Fruit fly (Drosophila melanogaster) whole organism, adult: ENCODE measurements around the gene CG13994.

Source experiments
- CG11617 ChIP-seq: fragments of 200-800 bp; sonication (Bioruptor generic); optimal IDR thresholded peaks from 2 replicates; lab custom pipeline; 2017; ENCODE audit warnings: mild to moderate bottlenecking, missing biosample characterization, missing genetic modification reagents, missing genetic modification characterization
- CG33017 ChIP-seq: fragments of 200-800 bp; sonication (Bioruptor generic); optimal IDR thresholded peaks from 2 replicates; lab custom pipeline; 2018; ENCODE audit warnings: missing biosample characterization, mild to moderate bottlenecking, missing genetic modification characterization, moderate library complexity
- Hr96 ChIP-seq: fragments of 200-800 bp; sonication (Bioruptor generic); optimal IDR thresholded peaks from 2 replicates; lab custom pipeline; 2016; ENCODE audit warnings: missing biosample characterization, missing genetic modification characterization
- Mnt ChIP-seq: fragments of 200-800 bp; sonication (Bioruptor generic); optimal IDR thresholded peaks from 2 replicates; lab custom pipeline; 2016; ENCODE audit warnings: missing biosample characterization, mild to moderate bottlenecking, missing genetic modification characterization
- bab1 ChIP-seq: fragments of 200-800 bp; sonication (Bioruptor generic); optimal IDR thresholded peaks from 3 replicates; lab custom pipeline; 2019; ENCODE audit warnings: missing biosample characterization, mild to moderate bottlenecking, missing genetic modification characterization, moderate library complexity
- cic ChIP-seq: fragments of 200-800 bp; sonication (Bioruptor generic); optimal IDR thresholded peaks from 2 replicates; lab custom pipeline; 2017; ENCODE audit warnings: missing biosample characterization, mild to moderate bottlenecking, missing genetic modification characterization, moderate library complexity
- cnc ChIP-seq, 2 experiments: fragments of >200 bp; optimal IDR thresholded peaks; 2 replicates each; lab custom pipeline; 2017
- kay ChIP-seq: fragments of 200-800 bp; sonication (Bioruptor generic); peaks from one replicate; lab custom pipeline; 2016; ENCODE audit warnings: missing biosample characterization, missing genetic modification characterization, borderline replicate concordance
- ovo ChIP-seq: fragments of 200-800 bp; sonication (Bioruptor generic); optimal IDR thresholded peaks from 2 replicates; lab custom pipeline; 2016; ENCODE audit warnings: missing biosample characterization, missing genetic modification characterization
- tj ChIP-seq: fragments of 200-800 bp; sonication (Bioruptor generic); optimal IDR thresholded peaks from 3 replicates; lab custom pipeline; 2017; ENCODE audit warnings: missing biosample characterization, mild to moderate bottlenecking, missing genetic modification characterization, moderate library complexity
- toe ChIP-seq: fragments of 200-800 bp; sonication (Bioruptor generic); optimal IDR thresholded peaks from 2 replicates; lab custom pipeline; 2016; ENCODE audit warnings: missing biosample characterization, missing genetic modification characterization

DNA sequence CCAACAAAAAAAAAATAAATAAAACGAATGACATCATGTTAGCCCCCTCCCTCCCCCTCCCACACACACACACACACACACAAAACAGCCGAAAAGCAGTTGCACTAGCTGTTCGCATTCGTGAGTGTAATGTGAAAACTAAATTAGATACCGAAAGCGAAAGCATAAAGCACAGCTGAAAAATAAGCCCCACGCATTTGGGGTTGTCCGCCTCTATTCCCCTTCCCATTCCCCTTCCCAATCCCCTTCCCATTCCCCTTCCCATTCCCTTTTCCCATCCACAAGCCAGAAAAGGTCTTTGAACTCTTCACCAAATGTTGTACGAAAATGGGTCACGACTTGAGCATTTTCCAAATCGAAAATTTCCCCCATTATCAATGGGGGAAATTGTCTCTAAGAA, 12.6 kb downstream of the CG13994 start:
- TF ChIP-seq cnc (optimal IDR thresholded peaks at IDR 0.05; lab: Kevin White, UChicago) (no peak), kay (GFP tag; lab: Kevin White, UChicago) (no peak), ovo (no peak), tj (GFP tag; lab: Kevin White, UChicago) (no peak), Hr96 (GFP tag; lab: Kevin White, UChicago) (no peak), CG11617 (no peak), Mnt (GFP tag; lab: Kevin White, UChicago) (no peak), cic (GFP tag; lab: Kevin White, UChicago) (no peak), CG33017 (tag; lab: Kevin White, UChicago) (no peak), toe (no peak), bab1 (GFP tag; lab: Kevin White, UChicago) (no peak)
